Fruit fly (Drosophila melanogaster) whole organism, wandering third instar larva: Measurements from ENCODE around the gene CG45492.
A peak's percentile ranks its signal among the peaks of the same experiment; 100 is the strongest.

ENCODE experiments used
- Dfd ChIP-seq: fragments of >200 bp; optimal IDR thresholded peaks from 2 replicates; lab custom pipeline; 2017; ENCODE audit warnings: missing biosample characterization, missing genetic modification characterization
- GATAd ChIP-seq: sonication (Bioruptor generic); optimal IDR thresholded peaks from 2 replicates; lab custom pipeline; 2016; ENCODE audit warnings: missing biosample characterization, missing genetic modification characterization
- Hr78 ChIP-seq: fragments of >200 bp; optimal IDR thresholded peaks from 2 replicates; lab custom pipeline; 2017; ENCODE audit warnings: missing biosample characterization, missing genetic modification characterization
- Jra ChIP-seq: sonication (Bioruptor generic); optimal IDR thresholded peaks from 2 replicates; lab custom pipeline; 2016; ENCODE audit warnings: missing biosample characterization, missing genetic modification characterization
- Mio ChIP-seq: sonication (Bioruptor generic); optimal IDR thresholded peaks from 2 replicates; lab custom pipeline; 2016; ENCODE audit warnings: missing biosample characterization, missing genetic modification characterization
- Myc ChIP-seq: fragments of >200 bp; optimal IDR thresholded peaks from 2 replicates; lab custom pipeline; 2017
- Rel ChIP-seq, 2 experiments: fragments of 200-800 bp; sonication (Bioruptor generic) in 1 of 2; optimal IDR thresholded peaks; 2 replicates in 1 of 2; 3 replicates in 1 of 2; lab custom pipeline; 2016 to 2019; ENCODE audit warnings: mild to moderate bottlenecking in 2 of 2, missing biosample characterization in 2 of 2, missing genetic modification characterization in 2 of 2, moderate library complexity in 1 of 2
- Sp1 ChIP-seq: fragments of 200-800 bp; sonication (Bioruptor generic); optimal IDR thresholded peaks from 3 replicates; lab custom pipeline; 2019; ENCODE audit warnings: missing biosample characterization, mild to moderate bottlenecking, missing genetic modification characterization, moderate library complexity
- br ChIP-seq: fragments of 200-800 bp; sonication (Bioruptor generic); optimal IDR thresholded peaks from 2 replicates; lab custom pipeline; 2016; ENCODE audit warnings: missing biosample characterization, missing genetic modification characterization
- h ChIP-seq: fragments of 200-800 bp; sonication (Bioruptor generic); optimal IDR thresholded peaks from 3 replicates; lab custom pipeline; 2016; ENCODE audit warnings: missing biosample characterization, mild to moderate bottlenecking, missing genetic modification characterization
- pan ChIP-seq: fragments of >200 bp; optimal IDR thresholded peaks from 2 replicates; lab custom pipeline; 2017
- psq ChIP-seq: fragments of 200-800 bp; sonication (Bioruptor generic); optimal IDR thresholded peaks from 3 replicates; lab custom pipeline; 2017; ENCODE audit warnings: missing biosample characterization, mild to moderate bottlenecking, missing genetic modification characterization, moderate library complexity
- rgr ChIP-seq: fragments of 200-800 bp; sonication (Bioruptor generic); optimal IDR thresholded peaks from 3 replicates; lab custom pipeline; 2016; ENCODE audit warnings: missing biosample characterization, mild to moderate bottlenecking, missing genetic modification characterization
- sage ChIP-seq: fragments of 200-800 bp; sonication (Bioruptor generic); optimal IDR thresholded peaks from 2 replicates; lab custom pipeline; 2016; ENCODE audit warnings: missing biosample characterization, mild to moderate bottlenecking, missing genetic modification characterization
- tai ChIP-seq: sonication (Bioruptor generic); optimal IDR thresholded peaks from 2 replicates; lab custom pipeline; 2016; ENCODE audit warnings: missing biosample characterization, missing genetic modification characterization
- woc ChIP-seq: sonication (Bioruptor generic); optimal IDR thresholded peaks from 2 replicates; lab custom pipeline; 2016; ENCODE audit warnings: missing biosample characterization, mild to moderate bottlenecking, missing genetic modification characterization

The CG45492 gene

dm6 chrX:19897991-19898473, 45.9 kb downstream of the CG45492 start:
- TF ChIP-seq GATAd (GFP tag; lab: Kevin White, UChicago): no peak
- no peak for TF ChIP-seq rgr (GFP tag; lab: Kevin White, UChicago)
- no peak for TF ChIP-seq tai
- TF ChIP-seq woc (GFP tag; lab: Kevin White, UChicago): peak; percentile 45
- no peak for TF ChIP-seq Rel (GFP tag; optimal IDR thresholded peaks at IDR 0.05; lab: Kevin White, UChicago)
- no peak for TF ChIP-seq Rel (tag; optimal IDR thresholded peaks at IDR 0.05; lab: Kevin White, UChicago)
- peak; percentile 19 for TF ChIP-seq br (GFP tag; lab: Kevin White, UChicago)
- TF ChIP-seq Mio: no peak
- TF ChIP-seq h (GFP tag; lab: Kevin White, UChicago): no peak
- TF ChIP-seq Hr78 (GFP tag; lab: Kevin White, UChicago): no peak
- no peak for TF ChIP-seq Jra (GFP tag; lab: Kevin White, UChicago)
- no peak for TF ChIP-seq pan (lab: Kevin White, UChicago)
- TF ChIP-seq, all 38 proteins: peak for 2

dm6 chrX:19897328-19897990, 46.5 kb downstream of the CG45492 start:
- TF ChIP-seq woc (GFP tag; lab: Kevin White, UChicago): peak; percentile 59
- no peak for TF ChIP-seq psq
- no peak for TF ChIP-seq Dfd (GFP tag; lab: Kevin White, UChicago)
- TF ChIP-seq Rel (GFP tag; optimal IDR thresholded peaks at IDR 0.05; lab: Kevin White, UChicago): no peak
- TF ChIP-seq Rel (tag; optimal IDR thresholded peaks at IDR 0.05; lab: Kevin White, UChicago): no peak
- peak; percentile 72 for TF ChIP-seq Myc (lab: Kevin White, UChicago)
- TF ChIP-seq pan (lab: Kevin White, UChicago): no peak
- no peak for TF ChIP-seq sage (GFP tag; lab: Kevin White, UChicago)
- TF ChIP-seq Hr78 (GFP tag; lab: Kevin White, UChicago): no peak
- TF ChIP-seq Sp1 (GFP tag; lab: Kevin White, UChicago): no peak
